In genomic region chr2L:4976988-4977551, dm6 we compare ENCODE assay signal across 1 fruit fly cellular context.
A peak's percentile ranks its signal among the peaks of the same experiment; 100 is the strongest.
TF ChIP-seq lines count a peak whose summit lies in the region.

Gene Gmd, minus strand, starts transcription at chr2L:4977023.
Gene CG3792, plus strand, starts transcription at chr2L:4977312.

TF ChIP-seq in whole organism, embryonic, 481 proteins besides CTCF, POLR2A, EP300 and RAD21 (continued from another document and continues in another):
- TF ChIP-seq onecut (GFP tag; IDR thresholded peaks at IDR 0.05; lab: Robert Waterston, UW) (peak; percentile 89), abd-A (tag; optimal IDR thresholded peaks at IDR 0.05; lab: Kevin White, UChicago) (no peak), CG6272 (GFP tag; IDR thresholded peaks at IDR 0.05; lab: Robert Waterston, UW) (peak; percentile 96), Asciz (GFP tag; optimal IDR thresholded peaks at IDR 0.05; lab: Kevin White, UChicago) (no peak), zen2 (GFP tag; IDR thresholded peaks at IDR 0.05; lab: Robert Waterston, UW; ENCODE audit: partially characterized antibody) (peak; percentile 72; the same call in 2 of the 3 replicates), insv (GFP tag; optimal IDR thresholded peaks at IDR 0.05; lab: Kevin White, UChicago) (peak in 1 of 2 experiments; percentile 77), Nf-YB (GFP tag; optimal IDR thresholded peaks at IDR 0.05; lab: Kevin White, UChicago) (peak; percentile 82), CG10565 (GFP tag; optimal IDR thresholded peaks at IDR 0.05; lab: Kevin White, UChicago) (peak; percentile 86), CG5245 (GFP tag; optimal IDR thresholded peaks at IDR 0.05; lab: Kevin White, UChicago) (peak; percentile 93), CG10209 (GFP tag; optimal IDR thresholded peaks at IDR 0.05; lab: Kevin White, UChicago) (peak; percentile 94), esg (GFP tag; conservative IDR thresholded peaks at IDR 0.05; lab: Robert Waterston, UW) (peak; percentile 95), seq (GFP tag; IDR thresholded peaks at IDR 0.05; lab: Robert Waterston, UW) (peak; percentile 95), CG8944 (GFP tag; optimal IDR thresholded peaks at IDR 0.05; lab: Kevin White, UChicago) (peak; percentile 94), CG6683 (GFP tag; optimal IDR thresholded peaks at IDR 0.05; lab: Kevin White, UChicago) (peak; percentile 90), CG12155 (GFP tag; optimal IDR thresholded peaks at IDR 0.05; lab: Kevin White, UChicago) (peak; percentile 94), Blimp-1 (GFP tag; optimal IDR thresholded peaks at IDR 0.05; lab: Kevin White, UChicago) (peak; percentile 91), CG17912 (GFP tag; optimal IDR thresholded peaks at IDR 0.05; lab: Kevin White, UChicago) (peak; percentile 64), CG3407 (GFP tag; optimal IDR thresholded peaks at IDR 0.05; lab: Kevin White, UChicago) (peak; percentile 78), CG6765 (GFP tag; optimal IDR thresholded peaks at IDR 0.05; lab: Kevin White, UChicago) (peak; percentile 90), inv (GFP tag; IDR thresholded peaks at IDR 0.05; lab: Robert Waterston, UW; ENCODE audit: partially characterized antibody) (peak; percentile 84), crp (GFP tag; optimal IDR thresholded peaks at IDR 0.05; lab: Kevin White, UChicago) (peak in 1 of 2 experiments; percentile 69), CG32772 (GFP tag; IDR thresholded peaks at IDR 0.05; lab: Robert Waterston, UW) (peak; percentile 97), Optix (GFP tag; IDR thresholded peaks at IDR 0.05; lab: Robert Waterston, UW) (peak; percentile 81), HLH54F (GFP tag; optimal IDR thresholded peaks at IDR 0.05; lab: Kevin White, UChicago) (peak; percentile 95), lmd (GFP tag; IDR thresholded peaks at IDR 0.05; lab: Robert Waterston, UW) (peak; percentile 97), Sox100B (GFP tag; optimal IDR thresholded peaks at IDR 0.05; lab: Kevin White, UChicago) (no peak), Ets97D (GFP tag; optimal IDR thresholded peaks at IDR 0.05; lab: Kevin White, UChicago) (peak; percentile 87), Dbx (GFP tag; IDR thresholded peaks at IDR 0.05; lab: Robert Waterston, UW) (peak; percentile 97), CG4282 (GFP tag; optimal IDR thresholded peaks at IDR 0.05; lab: Kevin White, UChicago) (peak; percentile 96), HHEX (GFP tag; optimal IDR thresholded peaks at IDR 0.05; lab: Kevin White, UChicago) (peak; percentile 94), CoRest (tag; optimal IDR thresholded peaks at IDR 0.05; lab: Kevin White, UChicago) (peak; percentile 97), fu2 (GFP tag; optimal IDR thresholded peaks at IDR 0.05; lab: Kevin White, UChicago) (peak; percentile 88), ranshi (GFP tag; IDR thresholded peaks at IDR 0.05; lab: Robert Waterston, UW) (peak; percentile 97), gem (tag; optimal IDR thresholded peaks at IDR 0.05; lab: Kevin White, UChicago) (peak; percentile 95), Atf-2 (GFP tag; optimal IDR thresholded peaks at IDR 0.05; lab: Kevin White, UChicago) (peak; percentile 96), CG11398 (GFP tag; optimal IDR thresholded peaks at IDR 0.05; lab: Kevin White, UChicago) (peak; percentile 88), CG18262 (tag; optimal IDR thresholded peaks at IDR 0.05; lab: Kevin White, UChicago) (peak; percentile 97), HLH3B (GFP tag; IDR thresholded peaks at IDR 0.05; lab: Robert Waterston, UW) (peak; percentile 95), CG2129 (GFP tag; IDR thresholded peaks at IDR 0.05; lab: Robert Waterston, UW; ENCODE audit: partially characterized antibody) (peak; percentile 56), CG10321 (GFP tag; IDR thresholded peaks at IDR 0.05; lab: Robert Waterston, UW) (peak; percentile 81), fd3F (GFP tag; optimal IDR thresholded peaks at IDR 0.05; lab: Kevin White, UChicago) (peak; percentile 94), chinmo (GFP tag; IDR thresholded peaks at IDR 0.05; lab: Robert Waterston, UW; ENCODE audit: partially characterized antibody) (no peak), sim (GFP tag; IDR thresholded peaks at IDR 0.05; lab: Robert Waterston, UW) (peak; percentile 94), CG4424 (GFP tag; optimal IDR thresholded peaks at IDR 0.05; lab: Kevin White, UChicago) (peak; percentile 97), tin (GFP tag; optimal IDR thresholded peaks at IDR 0.05; lab: Kevin White, UChicago) (peak; percentile 93), HLH4C (GFP tag; IDR thresholded peaks at IDR 0.05; lab: Robert Waterston, UW; ENCODE audit: partially characterized antibody) (peak; percentile 84), CG33557 (GFP tag; optimal IDR thresholded peaks at IDR 0.05; lab: Kevin White, UChicago) (peak; percentile 82), CG11695 (GFP tag; IDR thresholded peaks at IDR 0.05; lab: Robert Waterston, UW) (peak; percentile 96), CG7928 (GFP tag; optimal IDR thresholded peaks at IDR 0.05; lab: Kevin White, UChicago) (peak; percentile 72), dan (GFP tag; IDR thresholded peaks at IDR 0.05; lab: Robert Waterston, UW) (peak; percentile 85), CG34422 (GFP tag; IDR thresholded peaks at IDR 0.05; lab: Robert Waterston, UW) (peak; percentile 98), CG14014 (GFP tag; IDR thresholded peaks at IDR 0.05; lab: Robert Waterston, UW) (peak; percentile 95), pita (GFP tag; optimal IDR thresholded peaks at IDR 0.05; lab: Kevin White, UChicago) (no peak), pan (optimal IDR thresholded peaks at IDR 0.05; lab: Kevin White, UChicago) (no peak), pan (GFP tag; optimal IDR thresholded peaks at IDR 0.05 in 1 of 2, IDR thresholded peaks at IDR 0.05 in 1 of 2) (peak in 1 of 2 experiments; percentile 96), CG5953 (GFP tag; IDR thresholded peaks at IDR 0.05; lab: Robert Waterston, UW) (peak; percentile 93), CG14050 (GFP tag; IDR thresholded peaks at IDR 0.05; lab: Robert Waterston, UW) (peak; percentile 93), Usf (GFP tag; optimal IDR thresholded peaks at IDR 0.05; lab: Kevin White, UChicago) (peak; percentile 87), CG18764 (GFP tag; optimal IDR thresholded peaks at IDR 0.05; lab: Kevin White, UChicago) (peak; percentile 96), grau (tag; optimal IDR thresholded peaks at IDR 0.05; lab: Kevin White, UChicago) (peak; percentile 95), D (optimal IDR thresholded peaks at IDR 0.05; lab: Kevin White, UChicago) (no peak), D (GFP tag; optimal IDR thresholded peaks at IDR 0.05; lab: Kevin White, UChicago) (peak; percentile 90), knrl (GFP tag; IDR thresholded peaks at IDR 0.05; lab: Robert Waterston, UW; ENCODE audit: partially characterized antibody) (peak; percentile 87), CG7556 (GFP tag; optimal IDR thresholded peaks at IDR 0.05; lab: Kevin White, UChicago) (peak; percentile 96), emc (GFP tag; optimal IDR thresholded peaks at IDR 0.05; lab: Kevin White, UChicago) (peak; percentile 81), pho (GFP tag; optimal IDR thresholded peaks at IDR 0.05; lab: Kevin White, UChicago) (peak; percentile 96), CG14667 (GFP tag; IDR thresholded peaks at IDR 0.05; lab: Robert Waterston, UW) (peak; percentile 93), sens (GFP tag; lab: Kevin White, UChicago) (peak; percentile 100), Gug (GFP tag; IDR thresholded peaks at IDR 0.05; lab: Robert Waterston, UW) (peak; percentile 94), croc (GFP tag; conservative IDR thresholded peaks at IDR 0.05; lab: Robert Waterston, UW) (peak; percentile 94), ftz-f1 (GFP tag; optimal IDR thresholded peaks at IDR 0.05; lab: Kevin White, UChicago) (peak; percentile 52), toy (GFP tag; IDR thresholded peaks at IDR 0.05; lab: Robert Waterston, UW) (peak; percentile 90), gt (GFP tag; IDR thresholded peaks at IDR 0.05; lab: Robert Waterston, UW) (peak; percentile 87), kah (GFP tag; optimal IDR thresholded peaks at IDR 0.05; lab: Kevin White, UChicago) (peak; percentile 87), scrt (GFP tag; optimal IDR thresholded peaks at IDR 0.05; lab: Kevin White, UChicago) (no peak), CG4854 (GFP tag; optimal IDR thresholded peaks at IDR 0.05; lab: Kevin White, UChicago) (peak; percentile 95), CG16779 (GFP tag; IDR thresholded peaks at IDR 0.05; lab: Robert Waterston, UW) (peak; percentile 89), CG8924 (tag; optimal IDR thresholded peaks at IDR 0.05; lab: Kevin White, UChicago) (peak; percentile 94), CG6791 (GFP tag; IDR thresholded peaks at IDR 0.05; lab: Robert Waterston, UW; ENCODE audit: partially characterized antibody) (peak; percentile 76), pb (GFP tag; optimal IDR thresholded peaks at IDR 0.05; lab: Kevin White, UChicago) (peak; percentile 86), CG1832 (GFP tag; optimal IDR thresholded peaks at IDR 0.05; lab: Kevin White, UChicago) (no peak), kni (GFP tag; optimal IDR thresholded peaks at IDR 0.05; lab: Kevin White, UChicago) (peak; percentile 77), hbn (GFP tag; IDR thresholded peaks at IDR 0.05; lab: Robert Waterston, UW; ENCODE audit: partially characterized antibody) (peak; percentile 81), lbe (GFP tag; optimal IDR thresholded peaks at IDR 0.05; lab: Kevin White, UChicago) (peak; percentile 91), CG7963 (GFP tag; IDR thresholded peaks at IDR 0.05; lab: Robert Waterston, UW; ENCODE audit: partially characterized antibody) (peak; percentile 76), trh (GFP tag; optimal IDR thresholded peaks at IDR 0.05; lab: Kevin White, UChicago) (peak; percentile 83), Atf6 (GFP tag; IDR thresholded peaks at IDR 0.05; lab: Robert Waterston, UW) (peak; percentile 97), crol (GFP tag; IDR thresholded peaks at IDR 0.05; lab: Robert Waterston, UW) (peak; percentile 62), Sry-β (GFP tag; optimal IDR thresholded peaks at IDR 0.05; lab: Kevin White, UChicago) (peak; percentile 76), unpg (GFP tag; optimal IDR thresholded peaks at IDR 0.05; lab: Kevin White, UChicago) (peak; percentile 96), CG8281 (tag; optimal IDR thresholded peaks at IDR 0.05; lab: Kevin White, UChicago) (no peak), CG10543 (GFP tag; optimal IDR thresholded peaks at IDR 0.05; lab: Kevin White, UChicago) (peak; percentile 94), CG13123 (GFP tag; optimal IDR thresholded peaks at IDR 0.05; lab: Kevin White, UChicago) (peak; percentile 92), dmrt11E (tag; optimal IDR thresholded peaks at IDR 0.05; lab: Kevin White, UChicago) (peak; percentile 95), ro (GFP tag; IDR thresholded peaks at IDR 0.05; lab: Robert Waterston, UW) (peak; percentile 91), D19B (GFP tag; optimal IDR thresholded peaks at IDR 0.05; lab: Kevin White, UChicago) (peak; percentile 85), PHDP (tag; optimal IDR thresholded peaks at IDR 0.05; lab: Kevin White, UChicago) (peak; percentile 89), CG16863 (GFP tag; optimal IDR thresholded peaks at IDR 0.05; lab: Kevin White, UChicago) (peak; percentile 95), CG7357 (GFP tag; IDR thresholded peaks at IDR 0.05; lab: Robert Waterston, UW) (peak; percentile 90), MBD-R2 (GFP tag; IDR thresholded peaks at IDR 0.05; lab: Robert Waterston, UW) (peak; percentile 97), CG7271 (tag; optimal IDR thresholded peaks at IDR 0.05; lab: Kevin White, UChicago) (peak; percentile 77), CG9797 (GFP tag; optimal IDR thresholded peaks at IDR 0.05; lab: Kevin White, UChicago) (peak; percentile 45), Doc3 (GFP tag; IDR thresholded peaks at IDR 0.05; lab: Robert Waterston, UW; ENCODE audit: partially characterized antibody) (peak; percentile 88), HLHmδ (GFP tag; optimal IDR thresholded peaks at IDR 0.05; lab: Kevin White, UChicago) (no peak), Poxn (GFP tag; IDR thresholded peaks at IDR 0.05; lab: Robert Waterston, UW) (peak; percentile 86), dmrt99B (tag; optimal IDR thresholded peaks at IDR 0.05; lab: Kevin White, UChicago) (no peak), gro (GFP tag; optimal IDR thresholded peaks at IDR 0.05; lab: Kevin White, UChicago) (peak; percentile 87), TFAM (GFP tag; optimal IDR thresholded peaks at IDR 0.05; lab: Kevin White, UChicago) (peak; percentile 69), CG17361 (GFP tag; IDR thresholded peaks at IDR 0.05; lab: Robert Waterston, UW) (peak; percentile 98), jigr1 (GFP tag; IDR thresholded peaks at IDR 0.05; lab: Robert Waterston, UW) (peak; percentile 91), Oli (tag; optimal IDR thresholded peaks at IDR 0.05; lab: Kevin White, UChicago) (peak; percentile 94), CG1233 (GFP tag; optimal IDR thresholded peaks at IDR 0.05; lab: Kevin White, UChicago) (peak; percentile 94), CHES-1-like (GFP tag; optimal IDR thresholded peaks at IDR 0.05; lab: Kevin White, UChicago) (peak; percentile 92), CG9876 (GFP tag; optimal IDR thresholded peaks at IDR 0.05; lab: Kevin White, UChicago) (peak; percentile 75), CG2712 (tag; optimal IDR thresholded peaks at IDR 0.05; lab: Kevin White, UChicago) (peak; percentile 97), CG11504 (tag; optimal IDR thresholded peaks at IDR 0.05; lab: Kevin White, UChicago) (peak; percentile 94), Hmx (GFP tag; optimal IDR thresholded peaks at IDR 0.05; lab: Kevin White, UChicago) (peak; percentile 92), CG10431 (GFP tag; optimal IDR thresholded peaks at IDR 0.05; lab: Kevin White, UChicago) (peak; percentile 82), peb (GFP tag; IDR thresholded peaks at IDR 0.05; lab: Robert Waterston, UW) (peak; percentile 96), CG8388 (GFP tag; optimal IDR thresholded peaks at IDR 0.05; lab: Kevin White, UChicago) (peak; percentile 82), fd102C (GFP tag; optimal IDR thresholded peaks at IDR 0.05; lab: Kevin White, UChicago) (peak; percentile 42), chm (GFP tag; IDR thresholded peaks at IDR 0.05; lab: Robert Waterston, UW) (peak; percentile 91), Dll (GFP tag; IDR thresholded peaks at IDR 0.05; lab: Robert Waterston, UW; ENCODE audit: partially characterized antibody) (peak; percentile 90), slp2 (GFP tag; optimal IDR thresholded peaks at IDR 0.05; lab: Kevin White, UChicago) (peak; percentile 94), CG14710 (tag; optimal IDR thresholded peaks at IDR 0.05; lab: Kevin White, UChicago) (peak; percentile 97), sqz (GFP tag; optimal IDR thresholded peaks at IDR 0.05; lab: Kevin White, UChicago) (peak; percentile 91), Dp (GFP tag; optimal IDR thresholded peaks at IDR 0.05; lab: Kevin White, UChicago) (peak; percentile 22), tna (GFP tag; IDR thresholded peaks at IDR 0.05; lab: Robert Waterston, UW; ENCODE audit: partially characterized antibody) (peak; percentile 67), lola (GFP tag; optimal IDR thresholded peaks at IDR 0.05; lab: Kevin White, UChicago) (peak in 1 of 3 experiments; percentile 97), CG11560 (tag; IDR thresholded peaks at IDR 0.05; lab: Robert Waterston, UW) (peak; percentile 92)
